Worm (Caenorhabditis elegans) whole organism, early embryonic: ENCODE results near the gene enri-1.

Experiments used
- B0310.2 ChIP-seq: sonication (generic microtip); optimal IDR thresholded peaks from 2 replicates; lab custom pipeline; 2016; ENCODE audit warnings: mild to moderate bottlenecking, missing genetic modification characterization, missing compliant biosample characterization
- ama-1 ChIP-seq: fragments of 150-350 bp; optimal IDR thresholded peaks from 2 replicates; lab custom pipeline; 2014
- hnd-1 ChIP-seq: sonication (generic microtip); optimal IDR thresholded peaks from 2 replicates; lab custom pipeline; 2016; ENCODE audit warnings: missing genetic modification characterization, missing compliant biosample characterization

DNA sequence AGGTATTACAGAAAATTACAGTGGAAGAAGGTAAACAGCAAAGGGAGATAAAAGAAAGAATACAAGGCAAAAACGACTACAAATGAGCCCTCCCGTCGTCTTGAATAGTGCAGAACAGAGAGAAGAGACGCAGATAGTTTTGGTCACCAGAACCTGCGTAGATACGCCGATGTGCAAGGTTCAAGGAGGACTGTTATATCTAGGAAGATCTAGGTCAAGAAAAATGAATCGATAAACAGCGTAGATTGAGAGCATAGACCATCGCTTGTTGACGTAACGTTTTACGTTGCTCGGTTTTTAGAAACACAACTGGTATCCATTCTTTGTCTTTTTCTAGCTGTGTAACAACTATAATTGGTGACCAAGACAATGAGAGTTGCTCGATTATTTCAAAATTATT is 40.6 kb downstream of the enri-1 start, which contains the start of gene B0281.5:
- TF ChIP-seq ama-1 (lab: Kevin White, UChicago): no peak
- no peak for TF ChIP-seq B0310.2 (tag; lab: Kevin White, UChicago)
- no peak for TF ChIP-seq hnd-1 (tag; lab: Kevin White, UChicago)
